Worm (Caenorhabditis elegans): ENCODE measurements around the gene T19A5.3.

T19A5.3 gene

DNA sequence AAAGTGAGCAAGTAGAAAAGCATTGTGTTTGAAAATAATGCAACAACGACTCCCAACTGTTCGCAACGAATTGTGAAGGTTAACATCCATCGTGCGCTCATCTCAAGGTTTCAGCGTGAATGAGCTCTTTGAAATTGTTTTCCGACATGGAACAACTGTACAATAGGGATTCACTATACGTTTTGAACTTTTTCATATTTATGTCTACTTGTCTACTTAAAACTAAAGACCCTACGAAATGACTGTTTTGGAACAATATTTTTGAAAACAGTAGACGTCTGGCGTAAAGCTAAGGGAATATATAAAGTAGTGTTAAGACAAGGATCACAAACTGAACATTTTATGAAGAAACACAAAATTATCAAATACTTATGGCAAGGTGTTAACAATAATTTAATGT lies 39.7 kb upstream of the T19A5.3 start, which contains the start of gene str-86:
Gene str-86, minus strand, starts transcription at position 101 of the 400 bp plus-strand sequence.
- TF ChIP-seq sma-3 (GFP tag; optimal IDR thresholded peaks at IDR 0.05): no peak
- no peak for TF ChIP-seq F13H6.1 (tag; optimal IDR thresholded peaks at IDR 0.05)

DNA sequence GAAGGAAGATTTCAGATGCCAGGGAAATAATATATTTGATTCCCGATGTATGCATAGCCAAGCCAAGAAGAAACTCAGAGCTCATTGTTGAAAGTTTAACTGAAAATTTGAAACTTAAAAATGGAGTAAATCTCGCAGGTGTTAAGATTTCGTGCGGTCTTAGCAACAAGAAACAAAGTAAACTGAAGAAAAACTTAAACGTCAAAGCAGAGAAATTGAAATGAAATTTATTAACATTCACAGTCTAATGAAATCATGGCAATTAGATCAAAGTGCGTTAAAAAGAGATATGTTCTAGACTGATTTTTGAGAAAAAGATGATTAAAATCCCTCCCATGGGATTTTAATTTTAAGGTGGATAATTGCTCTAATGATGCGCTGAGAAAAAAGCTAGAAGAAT lies 37.0 kb upstream of the T19A5.3 start, which contains the start of gene str-84:
Gene str-84, minus strand, starts transcription at position 101 of the 400 bp plus-strand sequence.
- no peak for TF ChIP-seq Y55F3AM.14 (GFP tag; optimal IDR thresholded peaks at IDR 0.05)
- no peak for TF ChIP-seq elt-3 (tag; optimal IDR thresholded peaks at IDR 0.05)
- no peak for TF ChIP-seq ceh-82 (tag; optimal IDR thresholded peaks at IDR 0.05)
- TF ChIP-seq unc-39 (tag; optimal IDR thresholded peaks at IDR 0.05): no peak
- TF ChIP-seq F13H6.1 (tag; optimal IDR thresholded peaks at IDR 0.05): no peak
- TF ChIP-seq fos-1 (tag; optimal IDR thresholded peaks at IDR 0.05): no peak
- no peak for TF ChIP-seq unc-55 (GFP tag; optimal IDR thresholded peaks at IDR 0.05)
- TF ChIP-seq blmp-1 (tag; optimal IDR thresholded peaks at IDR 0.05; ENCODE audit: insufficient read depth): no peak
- TF ChIP-seq ztf-4 (tag; optimal IDR thresholded peaks at IDR 0.05): no peak
- TF ChIP-seq ama-1 (optimal IDR thresholded peaks at IDR 0.05): no peak
- TF ChIP-seq nhr-11 (tag; optimal IDR thresholded peaks at IDR 0.05): no peak
- no peak for TF ChIP-seq elt-1 (tag; optimal IDR thresholded peaks at IDR 0.05)
- no peak for TF ChIP-seq sem-4 (tag; optimal IDR thresholded peaks at IDR 0.05)

DNA sequence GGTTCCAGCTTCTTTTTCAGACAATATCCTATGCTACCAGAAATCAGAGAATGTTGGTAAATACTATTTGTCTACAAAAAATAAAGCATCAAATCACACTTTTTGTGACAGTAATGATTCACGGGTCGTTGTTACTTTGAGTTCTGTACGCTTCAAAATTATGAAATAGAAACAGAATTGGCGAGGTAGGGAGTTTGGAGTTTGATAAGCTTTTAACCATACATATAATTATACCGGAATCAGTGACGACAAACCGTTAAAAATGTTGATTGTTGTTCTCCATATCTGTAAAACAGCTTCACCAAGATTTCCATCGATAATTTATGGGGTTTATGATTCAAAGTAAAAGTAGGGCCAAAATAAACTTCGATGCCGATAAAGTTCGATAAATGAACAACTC lies 34.0 kb upstream of the T19A5.3 start:
- TF ChIP-seq nhr-11 (tag; optimal IDR thresholded peaks at IDR 0.05): no peak
- TF ChIP-seq nhr-12 (tag; optimal IDR thresholded peaks at IDR 0.05): no peak
- TF ChIP-seq elt-3 (tag; optimal IDR thresholded peaks at IDR 0.05): no peak
- no peak for TF ChIP-seq snpc-4 (tag; optimal IDR thresholded peaks at IDR 0.05)
- no peak for TF ChIP-seq F13H6.1 (tag; optimal IDR thresholded peaks at IDR 0.05)
- TF ChIP-seq nhr-10 (tag; optimal IDR thresholded peaks at IDR 0.05): no peak
- TF ChIP-seq ama-1 (optimal IDR thresholded peaks at IDR 0.05): no peak
- TF ChIP-seq sma-3 (GFP tag; optimal IDR thresholded peaks at IDR 0.05): no peak
- TF ChIP-seq sma-9 (GFP tag; optimal IDR thresholded peaks at IDR 0.05): no peak
- no peak for TF ChIP-seq sma-9 (tag; optimal IDR thresholded peaks at IDR 0.05)

DNA sequence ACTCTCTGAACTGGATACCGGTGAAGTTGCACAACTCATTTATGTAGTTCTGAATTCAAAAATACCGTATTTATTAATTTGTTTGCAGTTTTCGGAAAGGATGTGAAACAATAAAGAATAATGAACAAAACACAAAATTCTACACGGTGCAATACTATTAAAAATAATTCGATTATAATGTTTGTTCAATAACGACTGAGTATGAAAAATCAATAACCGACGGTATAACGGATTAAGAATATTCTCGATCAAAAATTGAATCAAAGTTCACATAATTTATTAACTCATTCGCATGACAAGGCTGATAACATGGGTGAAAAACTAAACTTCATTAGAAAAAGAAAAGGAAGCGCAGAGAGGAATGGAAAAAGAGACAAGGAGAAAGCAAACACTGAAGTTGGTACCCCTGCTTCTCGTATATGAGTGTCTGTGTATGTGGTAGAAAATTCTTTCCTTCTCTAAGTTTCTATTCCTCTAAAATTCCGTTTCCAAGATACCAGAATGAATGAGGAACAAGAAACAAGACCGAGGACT lies 31.1 kb upstream of the T19A5.3 start, which contains the start of gene nhr-143:
Gene nhr-143, minus strand, starts transcription at position 51 of the 534 bp plus-strand sequence.
- TF ChIP-seq fos-1 (tag; optimal IDR thresholded peaks at IDR 0.05) (peak; percentile 78), elt-3 (tag; optimal IDR thresholded peaks at IDR 0.05) (no peak), sem-4 (tag; optimal IDR thresholded peaks at IDR 0.05) (no peak), crh-2 (tag; optimal IDR thresholded peaks at IDR 0.05) (peak; percentile 27), dmd-4 (tag; optimal IDR thresholded peaks at IDR 0.05) (no peak)

DNA sequence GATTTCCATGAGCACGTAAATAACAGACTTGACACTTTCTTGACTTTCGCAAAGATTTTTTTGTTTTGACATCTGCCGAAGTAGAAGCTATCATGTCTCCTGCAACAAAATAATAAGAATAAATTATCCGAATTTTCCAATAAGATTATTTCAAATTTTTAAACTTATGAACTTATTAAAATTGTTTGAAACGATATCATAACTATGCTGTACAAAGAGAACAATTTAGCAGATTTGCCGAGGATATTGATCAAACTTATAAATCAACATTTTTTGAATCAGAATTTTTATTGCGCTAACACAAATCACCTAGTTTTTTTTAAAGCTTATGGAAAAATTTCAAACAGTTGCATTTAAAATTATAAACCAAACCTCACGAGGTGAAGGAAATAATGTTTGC lies 28.4 kb upstream of the T19A5.3 start, which contains the start of gene nhr-195:
Gene nhr-195, minus strand, starts transcription at position 101 of the 400 bp plus-strand sequence.
- TF ChIP-seq ama-1 (optimal IDR thresholded peaks at IDR 0.05): no peak
- no peak for TF ChIP-seq fos-1 (tag; optimal IDR thresholded peaks at IDR 0.05)
- TF ChIP-seq ZK546.5 (tag; optimal IDR thresholded peaks at IDR 0.05): no peak
- TF ChIP-seq mdl-1 (tag; optimal IDR thresholded peaks at IDR 0.05): no peak
- TF ChIP-seq F13H6.1 (tag; optimal IDR thresholded peaks at IDR 0.05): no peak
- TF ChIP-seq crh-2 (tag; optimal IDR thresholded peaks at IDR 0.05): no peak
- TF ChIP-seq nhr-25 (tag; optimal IDR thresholded peaks at IDR 0.05): no peak
- no peak for TF ChIP-seq ztf-1 (GFP tag; conservative IDR thresholded peaks at IDR 0.05)
- no peak for TF ChIP-seq sem-4 (tag; optimal IDR thresholded peaks at IDR 0.05)
- TF ChIP-seq R02D3.7 (tag; optimal IDR thresholded peaks at IDR 0.05): no peak
- TF ChIP-seq lsy-2 (tag; optimal IDR thresholded peaks at IDR 0.05): no peak
- no peak for TF ChIP-seq sma-3 (GFP tag; optimal IDR thresholded peaks at IDR 0.05)

DNA sequence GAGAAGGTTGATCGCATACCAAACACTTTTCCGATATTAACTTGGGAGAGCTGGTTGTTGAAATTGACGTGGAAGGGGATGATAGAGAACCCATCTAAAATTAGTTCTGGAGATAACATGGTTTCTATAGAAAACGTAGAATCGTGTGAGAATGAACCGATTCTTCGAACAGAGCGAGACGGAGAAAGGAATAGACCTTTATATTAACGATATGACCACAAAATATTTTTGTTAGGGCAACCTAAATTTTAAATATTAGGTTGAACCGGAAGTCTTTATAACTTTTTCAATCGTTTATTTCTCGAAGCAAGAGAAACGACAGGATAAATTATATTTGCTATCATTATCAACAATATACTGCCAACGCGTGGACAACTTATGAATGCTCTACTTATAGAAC lies 22.2 kb upstream of the T19A5.3 start, which contains the start of gene nhr-219:
Gene nhr-219, minus strand, starts transcription at position 101 of the 400 bp plus-strand sequence.
- TF ChIP-seq nhr-77 (tag; optimal IDR thresholded peaks at IDR 0.05): no peak
- TF ChIP-seq unc-55 (GFP tag; optimal IDR thresholded peaks at IDR 0.05): no peak
- no peak for TF ChIP-seq Y55F3AM.14 (GFP tag; optimal IDR thresholded peaks at IDR 0.05)
- TF ChIP-seq mbf-1 (tag; optimal IDR thresholded peaks at IDR 0.05): no peak
- TF ChIP-seq skn-1 (tag; optimal IDR thresholded peaks at IDR 0.05): no peak
- no peak for TF ChIP-seq lin-39 (tag; optimal IDR thresholded peaks at IDR 0.05)

Data from whole organism, L2 larva.